Worm (Caenorhabditis elegans): ENCODE measurements around the gene teg-1.

teg-1 gene

ce11 chrIII:11358273-11358672 is 40.2 kb upstream of the teg-1 start:
- TF ChIP-seq ZK546.5 (tag; optimal IDR thresholded peaks at IDR 0.05) = no peak
- TF ChIP-seq pqm-1 (tag; optimal IDR thresholded peaks at IDR 0.05) = no peak

DNA sequence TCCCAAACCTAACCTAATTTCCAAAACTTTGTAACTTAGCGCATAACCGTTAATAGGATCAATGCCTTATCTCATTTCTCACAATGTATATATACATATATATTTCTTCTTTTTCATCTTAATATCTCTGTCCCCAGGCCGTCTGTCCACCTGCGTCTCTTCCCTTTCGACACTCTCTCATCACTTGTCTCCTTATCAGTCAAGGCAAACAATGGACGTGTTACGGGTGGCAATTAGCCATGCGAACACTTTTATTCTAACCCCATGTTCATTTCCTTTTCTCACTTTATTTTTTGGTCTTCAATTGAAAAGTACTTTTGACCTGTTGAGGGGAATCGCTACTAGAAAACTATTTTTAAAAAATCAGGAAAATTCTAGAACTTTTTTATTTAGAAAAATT is 39.4 kb upstream of the teg-1 start:
- TF ChIP-seq elt-2 (tag; optimal IDR thresholded peaks at IDR 0.05) = peak; percentile 58
- no peak for TF ChIP-seq ZK546.5 (tag; optimal IDR thresholded peaks at IDR 0.05)
- TF ChIP-seq egl-5 (tag; optimal IDR thresholded peaks at IDR 0.05) = no peak
- no peak for TF ChIP-seq ama-1 (optimal IDR thresholded peaks at IDR 0.05)
- TF ChIP-seq fkh-10 (GFP tag; optimal IDR thresholded peaks at IDR 0.05) = no peak
- no peak for TF ChIP-seq ztf-11 (tag; optimal IDR thresholded peaks at IDR 0.05)
- peak; percentile 2 for TF ChIP-seq nfya-1 (tag; optimal IDR thresholded peaks at IDR 0.05; ENCODE audit: insufficient read depth)
- no peak for TF ChIP-seq mdl-1 (tag; optimal IDR thresholded peaks at IDR 0.05)
- TF ChIP-seq pqm-1 (tag; optimal IDR thresholded peaks at IDR 0.05) = peak; percentile 9
- no peak for TF ChIP-seq lsy-12 (tag; optimal IDR thresholded peaks at IDR 0.05)
- TF ChIP-seq hmg-11 (tag; optimal IDR thresholded peaks at IDR 0.05) = peak; percentile 17
- no peak for TF ChIP-seq egl-27 (tag; optimal IDR thresholded peaks at IDR 0.05)
- no peak for TF ChIP-seq jun-1 (tag; optimal IDR thresholded peaks at IDR 0.05)
- no peak for TF ChIP-seq ztf-4 (tag; optimal IDR thresholded peaks at IDR 0.05)
- TF ChIP-seq R02D3.7 (tag; optimal IDR thresholded peaks at IDR 0.05) = no peak
- TF ChIP-seq nhr-237 (tag; optimal IDR thresholded peaks at IDR 0.05) = no peak
- TF ChIP-seq eor-1 (tag; optimal IDR thresholded peaks at IDR 0.05) = no peak
- TF ChIP-seq nhr-28 (tag; optimal IDR thresholded peaks at IDR 0.05) = no peak
- TF ChIP-seq nhr-23 (tag; optimal IDR thresholded peaks at IDR 0.05) = peak; percentile 21
- no peak for TF ChIP-seq ceh-16 (tag; optimal IDR thresholded peaks at IDR 0.05)
- peak; percentile 28 for TF ChIP-seq pha-4 (tag; optimal IDR thresholded peaks at IDR 0.05)
- TF ChIP-seq fkh-2 (tag; optimal IDR thresholded peaks at IDR 0.05) = no peak
- no peak for TF ChIP-seq unc-39 (tag; optimal IDR thresholded peaks at IDR 0.05)
- no peak for TF ChIP-seq ceh-9 (tag; optimal IDR thresholded peaks at IDR 0.05)
- TF ChIP-seq nhr-67 (tag; optimal IDR thresholded peaks at IDR 0.05) = no peak
- no peak for TF ChIP-seq elt-3 (tag; optimal IDR thresholded peaks at IDR 0.05)
- no peak for TF ChIP-seq skn-1 (tag; optimal IDR thresholded peaks at IDR 0.05)
- TF ChIP-seq unc-62 (GFP tag; optimal IDR thresholded peaks at IDR 0.05) = no peak
- no peak for TF ChIP-seq daf-12 (tag; optimal IDR thresholded peaks at IDR 0.05)
- TF ChIP-seq nhr-12 (tag; optimal IDR thresholded peaks at IDR 0.05) = no peak
- no peak for TF ChIP-seq nhr-11 (tag; optimal IDR thresholded peaks at IDR 0.05)

DNA sequence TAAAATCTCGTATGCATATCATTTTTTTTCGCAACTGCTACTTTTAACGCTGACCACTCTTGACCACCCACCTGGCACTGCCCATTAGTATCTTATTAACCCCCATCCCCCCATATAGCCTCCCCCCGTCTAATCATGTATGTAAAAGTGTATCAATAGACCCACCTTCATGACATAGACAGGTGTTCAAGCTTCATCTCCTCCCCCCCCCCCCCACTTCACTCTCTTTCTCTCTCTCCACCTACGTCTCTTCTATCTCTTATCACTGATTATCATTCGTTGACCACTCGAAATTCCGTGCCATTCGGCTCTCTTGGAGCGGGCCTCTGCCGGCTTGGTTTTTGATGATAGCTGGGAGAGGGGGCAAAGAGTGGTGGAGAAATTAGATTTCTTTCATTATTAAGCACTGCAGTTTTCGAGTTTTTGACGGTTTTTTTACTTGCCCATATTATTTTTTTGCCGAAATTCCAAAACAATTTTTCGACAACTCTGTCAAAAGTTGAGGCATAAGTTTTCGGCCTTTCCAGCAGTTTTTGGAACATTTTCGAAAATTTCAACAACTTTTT is 37.8 kb upstream of the teg-1 start:
- peak; percentile 12 for TF ChIP-seq lin-39 (tag; optimal IDR thresholded peaks at IDR 0.05)
- TF ChIP-seq aly-2 (tag; optimal IDR thresholded peaks at IDR 0.05) = no peak

DNA sequence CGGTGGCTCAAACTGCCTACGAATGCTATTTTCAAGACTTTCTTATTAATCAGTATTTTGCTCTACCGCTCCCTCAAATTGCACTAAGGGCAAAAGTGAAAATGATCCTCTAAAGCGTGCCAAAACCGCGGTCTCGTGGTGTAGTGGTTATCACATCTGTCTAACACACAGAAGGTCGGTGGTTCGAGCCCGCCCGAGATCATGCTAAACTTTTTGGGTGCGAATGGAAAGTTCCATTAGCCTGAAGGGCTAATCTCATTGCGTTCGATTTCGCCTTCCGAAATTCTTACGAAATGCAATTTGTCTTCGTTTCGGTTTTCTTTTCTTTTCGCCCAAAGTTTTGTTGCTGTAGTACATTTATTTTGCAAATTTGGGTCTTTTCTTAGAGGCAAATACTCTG is 35.5 kb upstream of the teg-1 start:
- TF ChIP-seq lin-39 (tag; optimal IDR thresholded peaks at IDR 0.05) (peak; percentile 43), egl-27 (tag; optimal IDR thresholded peaks at IDR 0.05) (no peak), ceh-16 (tag; optimal IDR thresholded peaks at IDR 0.05) (no peak), aly-2 (tag; optimal IDR thresholded peaks at IDR 0.05) (no peak), nfya-1 (tag; optimal IDR thresholded peaks at IDR 0.05; ENCODE audit: insufficient read depth) (peak; percentile 25), ceh-82 (tag; optimal IDR thresholded peaks at IDR 0.05) (no peak), elt-2 (tag; optimal IDR thresholded peaks at IDR 0.05) (peak; percentile 13)

DNA sequence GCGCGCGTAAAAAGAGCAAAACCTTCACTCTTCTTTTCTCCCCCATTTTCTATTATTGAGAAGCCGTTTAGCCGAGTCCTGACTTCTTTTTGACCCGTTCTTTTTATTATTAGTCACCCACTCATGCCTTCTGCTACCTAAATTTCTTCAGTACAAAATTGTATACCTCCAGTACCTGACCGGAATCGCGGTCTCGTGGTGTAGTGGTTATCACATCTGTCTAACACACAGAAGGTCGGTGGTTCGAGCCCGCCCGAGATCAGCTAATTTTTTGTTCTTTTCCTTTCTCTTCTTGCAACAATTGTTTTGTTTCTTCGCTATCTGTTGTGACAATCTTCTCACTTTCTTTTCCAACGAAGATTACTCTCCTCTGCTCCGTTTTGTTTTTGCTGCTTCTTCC is 34.8 kb upstream of the teg-1 start:
- TF ChIP-seq nhr-23 (tag; optimal IDR thresholded peaks at IDR 0.05) = no peak
- peak; percentile 21 for TF ChIP-seq elt-2 (tag; optimal IDR thresholded peaks at IDR 0.05)
- no peak for TF ChIP-seq nhr-28 (tag; optimal IDR thresholded peaks at IDR 0.05)
- TF ChIP-seq nfya-1 (tag; optimal IDR thresholded peaks at IDR 0.05; ENCODE audit: insufficient read depth) = peak; percentile 37
- TF ChIP-seq nhr-43 (tag; optimal IDR thresholded peaks at IDR 0.05; ENCODE audit: poor library complexity, severe bottlenecking) = peak; percentile 43
- peak; percentile 4 for TF ChIP-seq lin-15B (tag; optimal IDR thresholded peaks at IDR 0.05)
- peak; percentile 41 for TF ChIP-seq pqm-1 (tag; optimal IDR thresholded peaks at IDR 0.05)
- TF ChIP-seq lin-39 (tag; optimal IDR thresholded peaks at IDR 0.05) = peak; percentile 3
- no peak for TF ChIP-seq aly-2 (tag; optimal IDR thresholded peaks at IDR 0.05)
- TF ChIP-seq skn-1 (tag; optimal IDR thresholded peaks at IDR 0.05) = no peak

All from whole organism, L3 larva.